Worm (Caenorhabditis elegans) whole organism, early embryonic: ENCODE data around the gene C05E11.6.

ENCODE experiments used
- B0310.2 ChIP-seq: sonication (generic microtip); optimal IDR thresholded peaks from 2 replicates; lab custom pipeline; 2016; ENCODE audit warnings: mild to moderate bottlenecking, missing genetic modification characterization, missing compliant biosample characterization
- F13C5.2 ChIP-seq: sonication (generic microtip); optimal IDR thresholded peaks from 2 replicates; lab custom pipeline; 2017; ENCODE audit warnings: mild to moderate bottlenecking, missing genetic modification characterization, inconsistent platforms, missing compliant biosample characterization
- aly-1 ChIP-seq: sonication (generic microtip); optimal IDR thresholded peaks from 2 replicates; lab custom pipeline; 2016; ENCODE audit warnings: missing genetic modification characterization, missing compliant biosample characterization
- ama-1 ChIP-seq: fragments of 150-350 bp; optimal IDR thresholded peaks from 2 replicates; lab custom pipeline; 2014
- ceh-13 ChIP-seq: fragments of 200-800 bp; sonication (Bioruptor generic); optimal IDR thresholded peaks from 2 replicates; lab custom pipeline; 2018; ENCODE audit warnings: mild to moderate bottlenecking, missing genetic modification characterization, missing compliant biosample characterization
- ceh-36 ChIP-seq: sonication (generic microtip); optimal IDR thresholded peaks from 2 replicates; lab custom pipeline; 2016; ENCODE audit warnings: missing genetic modification characterization, inconsistent platforms, missing compliant biosample characterization
- flt-1 ChIP-seq: fragments of 200-800 bp; sonication (Bioruptor generic); IDR thresholded peaks from 2 replicates; pipeline ENCODE4 v1.3.6; 2022; ENCODE audit warnings: missing genetic modification characterization, missing compliant biosample characterization
- hmbx-1 ChIP-seq: sonication (generic microtip); optimal IDR thresholded peaks from 2 replicates; lab custom pipeline; 2016; ENCODE audit warnings: mild to moderate bottlenecking, missing genetic modification characterization, missing compliant biosample characterization
- hmg-4 ChIP-seq: fragments of 200-800 bp; sonication (Bioruptor generic); optimal IDR thresholded peaks from 2 replicates; lab custom pipeline; 2018; ENCODE audit warnings: mild to moderate bottlenecking, missing genetic modification characterization, missing compliant biosample characterization
- pes-1 ChIP-seq: fragments of 200-800 bp; sonication (Bioruptor generic); IDR thresholded peaks from 2 replicates; pipeline ENCODE4 v1.3.6; 2022; ENCODE audit warnings: missing genetic modification reagents, missing genetic modification characterization, missing compliant biosample characterization
- scrt-1 ChIP-seq: fragments of 200-800 bp; sonication (Bioruptor generic); IDR thresholded peaks from 2 replicates; pipeline ENCODE4 v1.3.6; 2022; ENCODE audit warnings: missing genetic modification characterization, missing compliant biosample characterization
- sea-1 ChIP-seq: fragments of 200-800 bp; sonication (Bioruptor generic); conservative IDR thresholded peaks from 2 replicates; pipeline ENCODE4 v1.3.6; 2022; ENCODE audit warnings: missing genetic modification characterization, missing compliant biosample characterization
- tbx-37 ChIP-seq: fragments of 200-800 bp; sonication (Bioruptor generic); conservative IDR thresholded peaks from 2 replicates; pipeline ENCODE4 v1.3.6; 2022; ENCODE audit warnings: missing genetic modification reagents, missing genetic modification characterization, missing compliant biosample characterization
- tra-4 ChIP-seq: sonication (generic microtip); optimal IDR thresholded peaks from 2 replicates; lab custom pipeline; 2017; ENCODE audit warnings: missing genetic modification characterization, missing compliant biosample characterization

ce11 chrX:4530426-4531044 is 31.4 kb upstream of the C05E11.6 start:
- no peak for TF ChIP-seq ama-1 (lab: Kevin White, UChicago)
- no peak for TF ChIP-seq aly-1 (tag; lab: Kevin White, UChicago)
- TF ChIP-seq flt-1 (GFP tag; lab: Robert Waterston, UW) = no peak
- no peak for TF ChIP-seq F13C5.2 (tag; lab: Kevin White, UChicago)
- no peak for TF ChIP-seq sea-1 (GFP tag; lab: Robert Waterston, UW)
- no peak for TF ChIP-seq ceh-36 (tag; lab: Kevin White, UChicago)
- no peak for TF ChIP-seq B0310.2 (tag; lab: Kevin White, UChicago)
- TF ChIP-seq pes-1 (GFP tag; lab: Robert Waterston, UW) = no peak
- no peak for TF ChIP-seq tbx-37 (GFP tag; lab: Robert Waterston, UW)
- no peak for TF ChIP-seq hmbx-1 (tag; lab: Kevin White, UChicago)
- TF ChIP-seq scrt-1 = no peak
- no peak for TF ChIP-seq ceh-13 (GFP tag; lab: Kevin White, UChicago)
- TF ChIP-seq tra-4 = no peak
- TF ChIP-seq hmg-4 (GFP tag; lab: Kevin White, UChicago) = no peak
